Fruit fly (Drosophila melanogaster) whole organism, embryonic: ENCODE measurements around the gene AnxB9.

Experiments
- CG10147 ChIP-seq: fragments of 200-800 bp; sonication (Bioruptor generic); optimal IDR thresholded peaks from 2 replicates; lab custom pipeline; 2019; ENCODE audit warnings: missing biosample characterization, mild to moderate bottlenecking, missing genetic modification characterization, moderate library complexity
- CG1233 ChIP-seq: fragments of 200-800 bp; sonication (Bioruptor generic); optimal IDR thresholded peaks from 4 replicates; lab custom pipeline; 2018; ENCODE audit warnings: missing biosample characterization, mild to moderate bottlenecking, missing genetic modification characterization
- CG12391 ChIP-seq: fragments of 200-800 bp; sonication (Bioruptor generic); optimal IDR thresholded peaks from 3 replicates; lab custom pipeline; 2018; ENCODE audit warnings: missing biosample characterization, mild to moderate bottlenecking, missing genetic modification characterization, moderate library complexity
- CG12942 ChIP-seq: fragments of 200-800 bp; sonication (Bioruptor generic); optimal IDR thresholded peaks from 3 replicates; lab custom pipeline; 2016; ENCODE audit warnings: missing biosample characterization, missing genetic modification characterization
- CG14050 ChIP-seq: fragments of 200-800 bp; sonication (Bioruptor generic); IDR thresholded peaks from 3 replicates; pipeline ENCODE4 v1.3.6; 2022; ENCODE audit warnings: missing biosample characterization, missing genetic modification characterization
- CG15269 ChIP-seq: fragments of 200-800 bp; sonication (Bioruptor generic); optimal IDR thresholded peaks from 2 replicates; lab custom pipeline; 2018; ENCODE audit warnings: missing biosample characterization, mild to moderate bottlenecking, missing genetic modification characterization, moderate library complexity
- CG16863 ChIP-seq: fragments of 200-800 bp; sonication (Bioruptor generic); optimal IDR thresholded peaks from 3 replicates; lab custom pipeline; 2016; ENCODE audit warnings: missing biosample characterization, missing genetic modification characterization
- CG17328 ChIP-seq: fragments of 200-800 bp; sonication (Bioruptor generic); IDR thresholded peaks from 2 replicates; pipeline ENCODE4 v1.3.6; 2022; ENCODE audit warnings: missing biosample characterization, missing genetic modification characterization
- CG17385 ChIP-seq: fragments of 200-800 bp; sonication (Bioruptor generic); optimal IDR thresholded peaks from 3 replicates; lab custom pipeline; 2018; ENCODE audit warnings: missing biosample characterization, mild to moderate bottlenecking, missing genetic modification characterization
- CG17612 ChIP-seq: fragments of 200-800 bp; sonication (Bioruptor generic); IDR thresholded peaks from 2 replicates; pipeline ENCODE4 v1.3.6; 2022; ENCODE audit warnings: missing biosample characterization, missing genetic modification characterization
- CG17829 ChIP-seq: fragments of 200-800 bp; optimal IDR thresholded peaks from 2 replicates; lab custom pipeline; 2019; ENCODE audit warnings: missing biosample characterization, mild to moderate bottlenecking, missing genetic modification characterization, moderate library complexity
- CG2116 ChIP-seq: fragments of 200-800 bp; sonication (Bioruptor generic); optimal IDR thresholded peaks from 3 replicates; lab custom pipeline; 2018; ENCODE audit warnings: missing biosample characterization, mild to moderate bottlenecking, missing genetic modification characterization
- CG2199 ChIP-seq: fragments of 200-800 bp; sonication (Bioruptor generic); IDR thresholded peaks from 3 replicates; pipeline ENCODE4 v1.3.6; 2022; ENCODE audit warnings: missing biosample characterization, missing genetic modification characterization
- CG32532 ChIP-seq: fragments of 200-800 bp; sonication (Bioruptor generic); IDR thresholded peaks from 2 replicates; pipeline ENCODE4 v1.3.6; 2022; ENCODE audit warnings: missing biosample characterization, missing genetic modification characterization
- CG3838 ChIP-seq: fragments of 200-800 bp; sonication (Bioruptor generic); optimal IDR thresholded peaks from 3 replicates; lab custom pipeline; 2016; ENCODE audit warnings: missing biosample characterization, missing genetic modification characterization
- CG3995 ChIP-seq: fragments of 200-800 bp; sonication (Bioruptor generic); optimal IDR thresholded peaks from 3 replicates; lab custom pipeline; 2016; ENCODE audit warnings: missing biosample characterization, missing genetic modification characterization
- CG4404 ChIP-seq: fragments of 200-800 bp; sonication (Bioruptor generic); IDR thresholded peaks from 2 replicates; pipeline ENCODE4 v1.3.6; 2022; ENCODE audit warnings: missing biosample characterization, missing genetic modification characterization
- CG6272 ChIP-seq: fragments of 200-800 bp; sonication (Bioruptor generic); IDR thresholded peaks from 2 replicates; pipeline ENCODE4 v1.3.6; 2022; ENCODE audit warnings: missing biosample characterization, missing genetic modification characterization
- CG6765 ChIP-seq: fragments of 200-800 bp; sonication (Bioruptor generic); optimal IDR thresholded peaks from 3 replicates; lab custom pipeline; 2017; ENCODE audit warnings: missing biosample characterization, mild to moderate bottlenecking, missing genetic modification characterization
- CG6791 ChIP-seq: fragments of 200-800 bp; sonication (Bioruptor generic); IDR thresholded peaks from 3 replicates; pipeline ENCODE4 v1.3.6; 2022; ENCODE audit warnings: missing biosample characterization, missing genetic modification characterization; ENCODE audit not compliant: partially characterized antibody
- CG7839 ChIP-seq: fragments of 200-800 bp; sonication (Bioruptor generic); optimal IDR thresholded peaks from 3 replicates; lab custom pipeline; 2018; ENCODE audit warnings: missing biosample characterization, mild to moderate bottlenecking, missing genetic modification characterization, moderate library complexity
- CG8281 ChIP-seq: fragments of 200-800 bp; sonication (Bioruptor generic); optimal IDR thresholded peaks from 2 replicates; lab custom pipeline; 2018; ENCODE audit warnings: missing biosample characterization, mild to moderate bottlenecking, missing genetic modification characterization, moderate library complexity
- CG9609 ChIP-seq: fragments of 200-800 bp; sonication (Bioruptor generic); optimal IDR thresholded peaks from 3 replicates; lab custom pipeline; 2016; ENCODE audit warnings: missing biosample characterization, missing genetic modification characterization
- CG9932 ChIP-seq: fragments of 200-800 bp; sonication (Bioruptor generic); IDR thresholded peaks from 2 replicates; pipeline ENCODE4 v1.3.6; 2022; ENCODE audit warnings: missing biosample characterization, missing genetic modification characterization
- CkIIα-i1 ChIP-seq: fragments of 200-800 bp; sonication (Bioruptor generic); IDR thresholded peaks from 2 replicates; pipeline ENCODE4 v1.3.6; 2022; ENCODE audit warnings: missing biosample characterization, missing genetic modification characterization
- D19A ChIP-seq: fragments of 200-800 bp; optimal IDR thresholded peaks from 3 replicates; lab custom pipeline; 2019; ENCODE audit warnings: missing biosample characterization, mild to moderate bottlenecking, missing genetic modification characterization, moderate library complexity
- Deaf1 ChIP-seq: fragments of 200-800 bp; optimal IDR thresholded peaks from 3 replicates; lab custom pipeline; 2019; ENCODE audit warnings: missing biosample characterization, mild to moderate bottlenecking, missing genetic modification characterization, moderate library complexity
- Drgx ChIP-seq: fragments of 200-800 bp; sonication (Bioruptor generic); IDR thresholded peaks from 2 replicates; pipeline ENCODE4 v1.3.6; 2022; ENCODE audit warnings: missing biosample characterization, missing genetic modification characterization
- Elba2 ChIP-seq: fragments of 200-800 bp; sonication (Bioruptor generic); optimal IDR thresholded peaks from 3 replicates; lab custom pipeline; 2016; ENCODE audit warnings: missing biosample characterization, missing genetic modification characterization
- Fer1 ChIP-seq: fragments of 200-800 bp; sonication (Bioruptor generic); optimal IDR thresholded peaks from 2 replicates; lab custom pipeline; 2017; ENCODE audit warnings: missing biosample characterization, mild to moderate bottlenecking, missing genetic modification characterization
- Fer3 ChIP-seq: fragments of 200-800 bp; sonication (Bioruptor generic); optimal IDR thresholded peaks from 2 replicates; lab custom pipeline; 2018; ENCODE audit warnings: missing biosample characterization, mild to moderate bottlenecking, missing genetic modification characterization, moderate library complexity
- Hmr ChIP-seq: fragments of 200-800 bp; sonication (Bioruptor generic); optimal IDR thresholded peaks from 3 replicates; lab custom pipeline; 2017; ENCODE audit warnings: mild to moderate bottlenecking, missing biosample characterization, missing genetic modification reagents, missing genetic modification characterization
- Lhr ChIP-seq: fragments of 200-800 bp; sonication (Bioruptor generic); optimal IDR thresholded peaks from 3 replicates; lab custom pipeline; 2017; ENCODE audit warnings: mild to moderate bottlenecking, missing biosample characterization, missing genetic modification reagents, missing genetic modification characterization
- MBD-R2 ChIP-seq: fragments of 200-800 bp; sonication (Bioruptor generic); IDR thresholded peaks from 2 replicates; pipeline ENCODE4 v1.3.6; 2022; ENCODE audit warnings: missing biosample characterization, missing genetic modification characterization
- Med ChIP-seq: fragments of 200-800 bp; sonication (Bioruptor generic); peaks from one replicate; lab custom pipeline; 2016; ENCODE audit warnings: missing biosample characterization, missing genetic modification characterization, mild to moderate bottlenecking, inconsistent platforms, moderate library complexity
- Ravus ChIP-seq: fragments of 200-800 bp; sonication (Bioruptor generic); IDR thresholded peaks from 2 replicates; pipeline ENCODE4 v1.3.6; 2022; ENCODE audit warnings: missing biosample characterization, missing genetic modification characterization
- dmrt99B ChIP-seq: fragments of 200-800 bp; sonication (Bioruptor generic); optimal IDR thresholded peaks from 2 replicates; lab custom pipeline; 2018; ENCODE audit warnings: missing biosample characterization, mild to moderate bottlenecking, missing genetic modification characterization, moderate library complexity
- ewg ChIP-seq: fragments of 200-800 bp; sonication (Bioruptor generic); optimal IDR thresholded peaks from 3 replicates; lab custom pipeline; 2017; ENCODE audit warnings: mild to moderate bottlenecking, missing biosample characterization, missing genetic modification reagents, missing genetic modification characterization
- exex ChIP-seq: fragments of 200-800 bp; sonication (Bioruptor generic); optimal IDR thresholded peaks from 4 replicates; lab custom pipeline; 2018; ENCODE audit warnings: missing biosample characterization, mild to moderate bottlenecking, missing genetic modification characterization, moderate library complexity
- grau ChIP-seq: fragments of 200-800 bp; optimal IDR thresholded peaks from 3 replicates; lab custom pipeline; 2019; ENCODE audit warnings: missing biosample characterization, mild to moderate bottlenecking, missing genetic modification characterization, moderate library complexity
- h ChIP-seq: fragments of >200 bp; optimal IDR thresholded peaks from 2 replicates; lab custom pipeline; 2017
- ken ChIP-seq: fragments of 200-800 bp; sonication (Bioruptor generic); IDR thresholded peaks from 3 replicates; pipeline ENCODE4 v1.3.6; 2022; ENCODE audit warnings: missing biosample characterization, missing genetic modification characterization
- pzg ChIP-seq: fragments of 200-800 bp; sonication (Bioruptor generic); optimal IDR thresholded peaks from 3 replicates; lab custom pipeline; 2018; ENCODE audit warnings: missing biosample characterization, mild to moderate bottlenecking, missing genetic modification characterization, moderate library complexity
- ro ChIP-seq: fragments of 200-800 bp; sonication (Bioruptor generic); IDR thresholded peaks from 2 replicates; pipeline ENCODE4 v1.3.6; 2022; ENCODE audit warnings: missing biosample characterization, missing genetic modification characterization
- sens ChIP-seq: fragments of 200-800 bp; sonication (Bioruptor generic); peaks from one replicate; lab custom pipeline; 2016; ENCODE audit warnings: missing biosample characterization, missing genetic modification characterization
- sim ChIP-seq: fragments of 200-800 bp; sonication (Bioruptor generic); IDR thresholded peaks from 2 replicates; pipeline ENCODE4 v1.3.6; 2022; ENCODE audit warnings: missing biosample characterization, missing genetic modification characterization
- slbo ChIP-seq: fragments of 200-800 bp; sonication (Bioruptor generic); IDR thresholded peaks from 2 replicates; pipeline ENCODE4 v1.3.6; 2022; ENCODE audit warnings: missing biosample characterization, missing genetic modification characterization
- tap ChIP-seq: fragments of 200-800 bp; optimal IDR thresholded peaks from 3 replicates; lab custom pipeline; 2019; ENCODE audit warnings: missing biosample characterization, mild to moderate bottlenecking, missing genetic modification characterization, moderate library complexity
- tll ChIP-seq, 2 experiments: fragments of 200-800 bp in 1 of 2; fragments of >200 bp in 1 of 2; sonication (Bioruptor generic) in 1 of 2; optimal IDR thresholded peaks; 2 replicates each; lab custom pipeline; 2017 to 2019; ENCODE audit warnings: missing biosample characterization in 2 of 2, missing genetic modification characterization in 2 of 2, mild to moderate bottlenecking in 1 of 2, moderate library complexity in 1 of 2
- usp ChIP-seq: fragments of >200 bp; optimal IDR thresholded peaks from 2 replicates; lab custom pipeline; 2017; ENCODE audit warnings: missing biosample characterization, missing genetic modification characterization
- vfl ChIP-seq: fragments of 200-800 bp; sonication (Bioruptor generic); optimal IDR thresholded peaks from 2 replicates; lab custom pipeline; 2016; ENCODE audit warnings: missing biosample characterization, missing genetic modification characterization
- wor ChIP-seq: fragments of 200-800 bp; sonication (Bioruptor generic); IDR thresholded peaks from 2 replicates; pipeline ENCODE4 v1.3.6; 2022; ENCODE audit warnings: missing biosample characterization, missing genetic modification characterization

The AnxB9 gene

dm6 chr3R:21023902-21024541, 41.0 kb upstream of the AnxB9 start, which contains the start of gene peg (continued):
- peak; percentile 23 for TF ChIP-seq grau (tag; lab: Kevin White, UChicago)
- TF ChIP-seq CG12942 (GFP tag; lab: Kevin White, UChicago) = no peak
- TF ChIP-seq ro (GFP tag; lab: Robert Waterston, UW) = no peak
- TF ChIP-seq tap (tag; lab: Kevin White, UChicago) = no peak
- TF ChIP-seq CG32532 (GFP tag; lab: Robert Waterston, UW) = no peak
- no peak for TF ChIP-seq CG6272 (GFP tag; lab: Robert Waterston, UW)
- TF ChIP-seq Ravus = no peak
- no peak for TF ChIP-seq CG4404
- no peak for TF ChIP-seq CG17385 (GFP tag; lab: Kevin White, UChicago)
- no peak for TF ChIP-seq Lhr (GFP tag; lab: Kevin White, UChicago)
- no peak for TF ChIP-seq CG17612 (GFP tag; lab: Robert Waterston, UW)
- TF ChIP-seq CG16863 (GFP tag; lab: Kevin White, UChicago) = no peak
- TF ChIP-seq Hmr (GFP tag; lab: Kevin White, UChicago) = no peak
- TF ChIP-seq CG9932 (GFP tag; lab: Robert Waterston, UW) = no peak
- no peak for TF ChIP-seq ken (GFP tag; lab: Robert Waterston, UW)
- TF ChIP-seq usp (GFP tag; lab: Kevin White, UChicago) = no peak
- TF ChIP-seq tll (GFP tag; optimal IDR thresholded peaks at IDR 0.05; lab: Kevin White, UChicago) = no peak
- no peak for TF ChIP-seq CkIIα-i1
- TF ChIP-seq sens (GFP tag; lab: Kevin White, UChicago) = peak; percentile 57
- no peak for TF ChIP-seq CG7839
- no peak for TF ChIP-seq CG17328 (GFP tag; lab: Robert Waterston, UW)
- no peak for TF ChIP-seq CG14050 (GFP tag; lab: Robert Waterston, UW)
- TF ChIP-seq MBD-R2 = no peak
- no peak for TF ChIP-seq sim (GFP tag; lab: Robert Waterston, UW)
- no peak for TF ChIP-seq ewg (GFP tag; lab: Kevin White, UChicago)
- TF ChIP-seq exex (tag; lab: Kevin White, UChicago) = no peak
- no peak for TF ChIP-seq CG3995 (GFP tag; lab: Kevin White, UChicago)
- TF ChIP-seq CG12391 (tag; lab: Kevin White, UChicago) = no peak
- no peak for TF ChIP-seq dmrt99B (tag; lab: Kevin White, UChicago)
- no peak for TF ChIP-seq CG2116 (GFP tag; lab: Kevin White, UChicago)
- TF ChIP-seq CG6791 (GFP tag; lab: Robert Waterston, UW) = no peak
- TF ChIP-seq vfl (GFP tag; lab: Kevin White, UChicago) = no peak
- no peak for TF ChIP-seq D19A
- TF ChIP-seq pzg (GFP tag; lab: Kevin White, UChicago) = no peak
- no peak for TF ChIP-seq CG9609 (GFP tag; lab: Kevin White, UChicago)
- no peak for TF ChIP-seq CG8281 (tag; lab: Kevin White, UChicago)
- no peak for TF ChIP-seq h (lab: Kevin White, UChicago)
- TF ChIP-seq CG15269 (tag; lab: Kevin White, UChicago) = no peak
- no peak for TF ChIP-seq Elba2 (GFP tag; lab: Kevin White, UChicago)
- TF ChIP-seq CG6765 (GFP tag; lab: Kevin White, UChicago) = no peak
- 0 out of 2 replicates have a peak, but pooled peaks have one; percentile 4 for TF ChIP-seq slbo (GFP tag; lab: Robert Waterston, UW)
- no peak for TF ChIP-seq wor (GFP tag; lab: Robert Waterston, UW)
- peak; percentile 59 for TF ChIP-seq Drgx (GFP tag; lab: Robert Waterston, UW)
- no peak for TF ChIP-seq CG1233 (GFP tag; lab: Kevin White, UChicago)
- TF ChIP-seq CG10147 (GFP tag; lab: Kevin White, UChicago) = no peak
- TF ChIP-seq Med (GFP tag; lab: Kevin White, UChicago) = peak; percentile 37
- no peak for TF ChIP-seq Fer3 (tag; lab: Kevin White, UChicago)
- no peak for TF ChIP-seq CG3838 (GFP tag; lab: Kevin White, UChicago)
- peak; percentile 61 for TF ChIP-seq Deaf1 (tag; lab: Kevin White, UChicago)
- no peak for TF ChIP-seq CG17829
- 0 out of 3 replicates have a peak, but pooled peaks have one; percentile 10 for TF ChIP-seq CG2199
- TF ChIP-seq Fer1 = no peak
